Worm (Caenorhabditis elegans): ENCODE measurements around the gene F48E8.8.

The F48E8.8 gene

ce11 chrIII:5478011-5478410, 28.4 kb upstream of the F48E8.8 start, which contains the start of gene R02F2.10:
TSS of gene R02F2.10 (plus strand) at chrIII:5478311.
- no peak for TF ChIP-seq hnd-1 (tag; optimal IDR thresholded peaks at IDR 0.05)
- no peak for TF ChIP-seq F13C5.2 (tag; optimal IDR thresholded peaks at IDR 0.05)

- TF ChIP-seq ceh-13 (GFP tag; optimal IDR thresholded peaks at IDR 0.05) (no peak), ama-1 (optimal IDR thresholded peaks at IDR 0.05) (no peak), F13C5.2 (tag; optimal IDR thresholded peaks at IDR 0.05) (no peak), flt-1 (GFP tag; IDR thresholded peaks at IDR 0.05) (no peak), scrt-1 (GFP tag; IDR thresholded peaks at IDR 0.05) (no peak), B0310.2 (tag; optimal IDR thresholded peaks at IDR 0.05) (no peak), ets-7 (tag; optimal IDR thresholded peaks at IDR 0.05) (no peak), tra-4 (tag; optimal IDR thresholded peaks at IDR 0.05) (no peak), hmbx-1 (tag; optimal IDR thresholded peaks at IDR 0.05) (no peak), tbx-37 (GFP tag; conservative IDR thresholded peaks at IDR 0.05) (no peak), hmg-4 (GFP tag; optimal IDR thresholded peaks at IDR 0.05) (no peak), aly-1 (tag; optimal IDR thresholded peaks at IDR 0.05) (no peak), pes-1 (GFP tag; IDR thresholded peaks at IDR 0.05) (no peak), sea-1 (GFP tag; conservative IDR thresholded peaks at IDR 0.05) (no peak), hnd-1 (tag; optimal IDR thresholded peaks at IDR 0.05) (no peak)
Measured at ce11 chrIII:5474176-5474575, 24.6 kb upstream of the F48E8.8 start, which contains the start of gene lon-1. TSS of gene lon-1 (plus strand) at chrIII:5474476.

- TF ChIP-seq hmbx-1 (tag; optimal IDR thresholded peaks at IDR 0.05), result no peak
- no peak for TF ChIP-seq tbx-11 (GFP tag; IDR thresholded peaks at IDR 0.05)
- no peak for TF ChIP-seq ets-7 (tag; optimal IDR thresholded peaks at IDR 0.05)
- no peak for TF ChIP-seq scrt-1 (GFP tag; IDR thresholded peaks at IDR 0.05)
- no peak for TF ChIP-seq flt-1 (GFP tag; IDR thresholded peaks at IDR 0.05)
- TF ChIP-seq ceh-36 (tag; optimal IDR thresholded peaks at IDR 0.05), result peak; percentile 15
Measured at ce11 chrIII:5472693-5473092, 23.1 kb upstream of the F48E8.8 start.

- TF ChIP-seq pes-1 (GFP tag; IDR thresholded peaks at IDR 0.05) (no peak), flt-1 (GFP tag; IDR thresholded peaks at IDR 0.05) (no peak), sea-1 (GFP tag; conservative IDR thresholded peaks at IDR 0.05) (no peak), ceh-36 (tag; optimal IDR thresholded peaks at IDR 0.05) (no peak), B0310.2 (tag; optimal IDR thresholded peaks at IDR 0.05) (no peak), aly-1 (tag; optimal IDR thresholded peaks at IDR 0.05) (no peak), tbx-37 (GFP tag; conservative IDR thresholded peaks at IDR 0.05) (no peak), F13C5.2 (tag; optimal IDR thresholded peaks at IDR 0.05) (no peak), ets-7 (tag; optimal IDR thresholded peaks at IDR 0.05) (no peak), tra-4 (tag; optimal IDR thresholded peaks at IDR 0.05) (no peak), tbx-11 (GFP tag; IDR thresholded peaks at IDR 0.05) (no peak), scrt-1 (GFP tag; IDR thresholded peaks at IDR 0.05) (no peak), ceh-13 (GFP tag; optimal IDR thresholded peaks at IDR 0.05) (no peak), hmg-4 (GFP tag; optimal IDR thresholded peaks at IDR 0.05) (no peak)
Measured at ce11 chrIII:5469090-5469489, 19.5 kb upstream of the F48E8.8 start.

- no peak for TF ChIP-seq scrt-1 (GFP tag; IDR thresholded peaks at IDR 0.05)
Measured at ce11 chrIII:5464850-5465249, 15.2 kb upstream of the F48E8.8 start.

ce11 chrIII:5464077-5464476, 14.5 kb upstream of the F48E8.8 start, which contains the start of gene F48E8.2:
TSS of gene F48E8.2 (plus strand) at chrIII:5464377.
- TF ChIP-seq ama-1 (optimal IDR thresholded peaks at IDR 0.05) (no peak), B0310.2 (tag; optimal IDR thresholded peaks at IDR 0.05) (no peak), flt-1 (GFP tag; IDR thresholded peaks at IDR 0.05) (no peak), ets-7 (tag; optimal IDR thresholded peaks at IDR 0.05) (no peak), sea-1 (GFP tag; conservative IDR thresholded peaks at IDR 0.05) (no peak), hnd-1 (tag; optimal IDR thresholded peaks at IDR 0.05) (no peak), tbx-37 (GFP tag; conservative IDR thresholded peaks at IDR 0.05) (no peak), scrt-1 (GFP tag; IDR thresholded peaks at IDR 0.05) (no peak), hmg-4 (GFP tag; optimal IDR thresholded peaks at IDR 0.05) (no peak), F13C5.2 (tag; optimal IDR thresholded peaks at IDR 0.05) (no peak), ceh-36 (tag; optimal IDR thresholded peaks at IDR 0.05) (no peak), hmbx-1 (tag; optimal IDR thresholded peaks at IDR 0.05) (no peak), tbx-11 (GFP tag; IDR thresholded peaks at IDR 0.05) (no peak)

ce11 chrIII:5461079-5461478, 11.5 kb upstream of the F48E8.8 start, which contains the start of gene F48E8.3:
TSS of gene F48E8.3 (plus strand) at chrIII:5461379.
- TF ChIP-seq aly-1 (tag; optimal IDR thresholded peaks at IDR 0.05), result no peak
- no peak for TF ChIP-seq hnd-1 (tag; optimal IDR thresholded peaks at IDR 0.05)
- no peak for TF ChIP-seq tbx-37 (GFP tag; conservative IDR thresholded peaks at IDR 0.05)
- TF ChIP-seq tbx-11 (GFP tag; IDR thresholded peaks at IDR 0.05), result no peak
- no peak for TF ChIP-seq flt-1 (GFP tag; IDR thresholded peaks at IDR 0.05)

ce11 chrIII:5453290-5453689, 3.7 kb upstream of the F48E8.8 start, which contains the start of gene F48E8.4:
TSS of gene F48E8.4 (plus strand) at chrIII:5453590.
- TF ChIP-seq aly-1 (tag; optimal IDR thresholded peaks at IDR 0.05) (no peak), ets-7 (tag; optimal IDR thresholded peaks at IDR 0.05) (no peak), ceh-36 (tag; optimal IDR thresholded peaks at IDR 0.05) (no peak), scrt-1 (GFP tag; IDR thresholded peaks at IDR 0.05) (no peak), tra-4 (tag; optimal IDR thresholded peaks at IDR 0.05) (no peak), tbx-11 (GFP tag; IDR thresholded peaks at IDR 0.05) (no peak), sea-1 (GFP tag; conservative IDR thresholded peaks at IDR 0.05) (no peak), F13C5.2 (tag; optimal IDR thresholded peaks at IDR 0.05) (no peak), hmbx-1 (tag; optimal IDR thresholded peaks at IDR 0.05) (no peak), hmg-4 (GFP tag; optimal IDR thresholded peaks at IDR 0.05) (no peak), B0310.2 (tag; optimal IDR thresholded peaks at IDR 0.05) (no peak), ama-1 (optimal IDR thresholded peaks at IDR 0.05) (no peak), ceh-13 (GFP tag; optimal IDR thresholded peaks at IDR 0.05) (no peak), hnd-1 (tag; optimal IDR thresholded peaks at IDR 0.05) (no peak), pes-1 (GFP tag; IDR thresholded peaks at IDR 0.05) (no peak), tbx-37 (GFP tag; conservative IDR thresholded peaks at IDR 0.05) (no peak), flt-1 (GFP tag; IDR thresholded peaks at IDR 0.05) (no peak)

Measured in whole organism, early embryonic.